Worm (Caenorhabditis elegans): ENCODE measurements around the gene Y76B12C.3.

DNA sequence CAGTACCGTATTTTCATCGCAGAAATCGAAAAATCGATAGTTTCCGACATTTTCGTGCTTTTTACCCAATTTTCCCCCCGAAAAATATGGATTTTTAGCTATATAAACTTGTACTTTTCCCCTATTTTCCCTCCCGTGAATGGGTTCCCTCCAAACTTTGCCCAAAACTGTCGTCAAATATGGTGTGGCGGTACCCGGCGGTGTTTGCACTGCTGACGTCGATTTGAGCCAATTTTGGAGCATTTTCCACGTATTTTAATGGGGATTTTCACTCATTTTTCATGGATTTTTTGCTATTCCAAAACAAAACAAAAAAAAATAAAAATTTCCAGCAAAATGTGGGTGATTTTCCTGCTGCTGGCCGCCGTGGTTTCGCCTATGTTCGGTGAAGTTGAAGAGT is at the start of gene Y76B12C.3:
- TF ChIP-seq him-1 (tag; optimal IDR thresholded peaks at IDR 0.05) (no peak), W03F9.2 (tag; optimal IDR thresholded peaks at IDR 0.05) (no peak), dao-5 (tag; optimal IDR thresholded peaks at IDR 0.05) (no peak)
